Fruit fly (Drosophila melanogaster) whole organism, embryonic: ENCODE measurements around the gene CG17283.

Experiments
- BtbVII ChIP-seq: fragments of 200-800 bp; sonication (Bioruptor generic); optimal IDR thresholded peaks from 3 replicates; lab custom pipeline; 2017; ENCODE audit warnings: missing biosample characterization, mild to moderate bottlenecking, missing genetic modification characterization
- CG10274 ChIP-seq: fragments of 200-800 bp; sonication (Bioruptor generic); optimal IDR thresholded peaks from 3 replicates; lab custom pipeline; 2017; ENCODE audit warnings: missing biosample characterization, mild to moderate bottlenecking, missing genetic modification characterization
- CG10565 ChIP-seq: fragments of 200-800 bp; sonication (Bioruptor generic); optimal IDR thresholded peaks from 3 replicates; lab custom pipeline; 2016; ENCODE audit warnings: missing biosample characterization, mild to moderate bottlenecking, missing genetic modification characterization
- CG12769 ChIP-seq: fragments of 200-800 bp; sonication (Bioruptor generic); optimal IDR thresholded peaks from 2 replicates; lab custom pipeline; 2019; ENCODE audit warnings: missing biosample characterization, mild to moderate bottlenecking, missing genetic modification characterization, moderate library complexity
- CG14667 ChIP-seq: fragments of 200-800 bp; sonication (Bioruptor generic); IDR thresholded peaks from 2 replicates; pipeline ENCODE4 v1.3.6; 2022; ENCODE audit warnings: missing biosample characterization, missing genetic modification characterization
- CG15514 ChIP-seq: fragments of 200-800 bp; sonication (Bioruptor generic); optimal IDR thresholded peaks from 3 replicates; lab custom pipeline; 2017; ENCODE audit warnings: missing biosample characterization, missing genetic modification characterization, mild to moderate bottlenecking, moderate library complexity, missing genetic modification reagents
- CG16815 ChIP-seq: fragments of 200-800 bp; sonication (Bioruptor generic); optimal IDR thresholded peaks from 3 replicates; lab custom pipeline; 2017; ENCODE audit warnings: missing biosample characterization, mild to moderate bottlenecking, missing genetic modification characterization
- CG18476 ChIP-seq: fragments of 200-800 bp; sonication (Bioruptor generic); optimal IDR thresholded peaks from 2 replicates; lab custom pipeline; 2016; ENCODE audit warnings: missing biosample characterization, mild to moderate bottlenecking, missing genetic modification characterization
- CG2875 ChIP-seq: fragments of 200-800 bp; sonication (Bioruptor generic); optimal IDR thresholded peaks from 2 replicates; lab custom pipeline; 2017; ENCODE audit warnings: missing biosample characterization, mild to moderate bottlenecking, missing genetic modification characterization, missing genetic modification reagents
- CG30403 ChIP-seq: fragments of 200-800 bp; sonication (Bioruptor generic); optimal IDR thresholded peaks from 3 replicates; lab custom pipeline; 2016; ENCODE audit warnings: missing biosample characterization, missing genetic modification characterization
- CG31388 ChIP-seq: fragments of 200-800 bp; sonication (Bioruptor generic); optimal IDR thresholded peaks from 2 replicates; lab custom pipeline; 2016; ENCODE audit warnings: missing biosample characterization, missing genetic modification characterization
- CG31441 ChIP-seq: fragments of 200-800 bp; sonication (Bioruptor generic); IDR thresholded peaks from 2 replicates; pipeline ENCODE4 v1.3.6; 2022; ENCODE audit warnings: missing biosample characterization, missing genetic modification characterization
- CG5953 ChIP-seq: fragments of 200-800 bp; sonication (Bioruptor generic); IDR thresholded peaks from 2 replicates; pipeline ENCODE4 v1.3.6; 2022; ENCODE audit warnings: missing biosample characterization, missing genetic modification characterization
- CG7963 ChIP-seq: fragments of 200-800 bp; sonication (Bioruptor generic); IDR thresholded peaks from 3 replicates; pipeline ENCODE4 v1.3.6; 2022; ENCODE audit warnings: missing biosample characterization, missing genetic modification characterization; ENCODE audit not compliant: partially characterized antibody
- CG8290 ChIP-seq, 3 experiments: fragments of 200-800 bp; sonication (Bioruptor generic); optimal IDR thresholded peaks; 2 replicates each; lab custom pipeline; 2016 to 2019; ENCODE audit warnings: missing biosample characterization in 3 of 3, missing genetic modification characterization in 3 of 3, mild to moderate bottlenecking in 2 of 3, moderate library complexity in 1 of 3
- E2f2 ChIP-seq: fragments of 200-800 bp; sonication (Bioruptor generic); IDR thresholded peaks from 2 replicates; pipeline ENCODE4 v1.3.6; 2022; ENCODE audit warnings: missing biosample characterization, missing genetic modification characterization
- Eip74EF ChIP-seq, 2 experiments: fragments of 200-800 bp in 1 of 2; fragments of >200 bp in 1 of 2; sonication (Bioruptor generic) in 1 of 2; optimal IDR thresholded peaks; 2 replicates each; lab custom pipeline; 2017 to 2019; ENCODE audit warnings: missing biosample characterization in 2 of 2, missing genetic modification characterization in 2 of 2, mild to moderate bottlenecking in 1 of 2, moderate library complexity in 1 of 2
- Ets65A ChIP-seq: fragments of 200-800 bp; sonication (Bioruptor generic); peaks from one replicate; lab custom pipeline; 2016; ENCODE audit warnings: missing biosample characterization, missing genetic modification characterization
- Fer3 ChIP-seq: fragments of 200-800 bp; sonication (Bioruptor generic); optimal IDR thresholded peaks from 2 replicates; lab custom pipeline; 2018; ENCODE audit warnings: missing biosample characterization, mild to moderate bottlenecking, missing genetic modification characterization, moderate library complexity
- HHEX ChIP-seq: fragments of 200-800 bp; sonication (Bioruptor generic); optimal IDR thresholded peaks from 3 replicates; lab custom pipeline; 2017; ENCODE audit warnings: missing biosample characterization, mild to moderate bottlenecking, missing genetic modification characterization, missing genetic modification reagents
- Kr ChIP-seq: fragments of 200-800 bp; sonication (Bioruptor generic); optimal IDR thresholded peaks from 2 replicates; lab custom pipeline; 2017; ENCODE audit warnings: missing biosample characterization, mild to moderate bottlenecking, missing genetic modification characterization
- Nf-YC ChIP-seq: fragments of 200-800 bp; optimal IDR thresholded peaks from 3 replicates; lab custom pipeline; 2019; ENCODE audit warnings: missing biosample characterization, mild to moderate bottlenecking, missing genetic modification characterization, moderate library complexity
- Oaz ChIP-seq: fragments of 200-800 bp; sonication (Bioruptor generic); IDR thresholded peaks from 2 replicates; pipeline ENCODE4 v1.3.6; 2022; ENCODE audit warnings: missing biosample characterization, missing genetic modification characterization
- Side ChIP-seq: fragments of 200-800 bp; sonication (Bioruptor generic); optimal IDR thresholded peaks from 2 replicates; lab custom pipeline; 2016; ENCODE audit warnings: missing biosample characterization, missing genetic modification characterization
- Sox102F ChIP-seq: fragments of 200-800 bp; sonication (Bioruptor generic); optimal IDR thresholded peaks from 2 replicates; lab custom pipeline; 2018; ENCODE audit warnings: missing biosample characterization, mild to moderate bottlenecking, missing genetic modification characterization, moderate library complexity
- Xbp1 ChIP-seq: fragments of 200-800 bp; sonication (Bioruptor generic); optimal IDR thresholded peaks from 3 replicates; lab custom pipeline; 2016; ENCODE audit warnings: missing biosample characterization, mild to moderate bottlenecking, missing genetic modification characterization
- ara ChIP-seq: fragments of 200-800 bp; sonication (Bioruptor generic); IDR thresholded peaks from 2 replicates; pipeline ENCODE4 v1.3.6; 2022; ENCODE audit warnings: missing biosample characterization, missing genetic modification characterization
- chn ChIP-seq: fragments of 200-800 bp; sonication (Bioruptor generic); optimal IDR thresholded peaks from 2 replicates; lab custom pipeline; 2016; ENCODE audit warnings: missing biosample characterization, missing genetic modification characterization
- corto ChIP-seq: fragments of 200-800 bp; sonication (Bioruptor generic); optimal IDR thresholded peaks from 2 replicates; lab custom pipeline; 2016; ENCODE audit warnings: missing biosample characterization, mild to moderate bottlenecking, missing genetic modification characterization, moderate library complexity
- dmrt99B ChIP-seq: fragments of 200-800 bp; sonication (Bioruptor generic); optimal IDR thresholded peaks from 2 replicates; lab custom pipeline; 2018; ENCODE audit warnings: missing biosample characterization, mild to moderate bottlenecking, missing genetic modification characterization, moderate library complexity
- gce ChIP-seq: fragments of 200-800 bp; sonication (Bioruptor generic); IDR thresholded peaks from 3 replicates; pipeline ENCODE4 v1.3.6; 2022; ENCODE audit warnings: missing biosample characterization, missing genetic modification characterization
- mld ChIP-seq: fragments of 200-800 bp; sonication (Bioruptor generic); IDR thresholded peaks from 3 replicates; pipeline ENCODE4 v1.3.6; 2022; ENCODE audit warnings: missing biosample characterization, missing genetic modification characterization; ENCODE audit not compliant: partially characterized antibody
- pan ChIP-seq, 4 experiments: fragments of >200 bp in 3 of 4; fragments of 200-800 bp in 1 of 4; sonication (Bioruptor generic) in 1 of 4; optimal IDR thresholded peaks in 3 of 4; IDR thresholded peaks in 1 of 4; 2 replicates each; pipeline versions ENCODE4 v1.3.6 to Lab custom; 2017 to 2022; ENCODE audit warnings: missing biosample characterization in 2 of 4, missing genetic modification characterization in 2 of 4, mixed read lengths in 1 of 4
- salm ChIP-seq: fragments of 200-800 bp; sonication (Bioruptor generic); optimal IDR thresholded peaks from 2 replicates; lab custom pipeline; 2018; ENCODE audit warnings: missing biosample characterization, mild to moderate bottlenecking, missing genetic modification characterization
- sens ChIP-seq: fragments of 200-800 bp; sonication (Bioruptor generic); peaks from one replicate; lab custom pipeline; 2016; ENCODE audit warnings: missing biosample characterization, missing genetic modification characterization
- sr ChIP-seq: fragments of 200-800 bp; sonication (Bioruptor generic); IDR thresholded peaks from 3 replicates; pipeline ENCODE4 v1.3.6; 2022; ENCODE audit warnings: missing biosample characterization, missing genetic modification characterization

The CG17283 gene

DNA sequence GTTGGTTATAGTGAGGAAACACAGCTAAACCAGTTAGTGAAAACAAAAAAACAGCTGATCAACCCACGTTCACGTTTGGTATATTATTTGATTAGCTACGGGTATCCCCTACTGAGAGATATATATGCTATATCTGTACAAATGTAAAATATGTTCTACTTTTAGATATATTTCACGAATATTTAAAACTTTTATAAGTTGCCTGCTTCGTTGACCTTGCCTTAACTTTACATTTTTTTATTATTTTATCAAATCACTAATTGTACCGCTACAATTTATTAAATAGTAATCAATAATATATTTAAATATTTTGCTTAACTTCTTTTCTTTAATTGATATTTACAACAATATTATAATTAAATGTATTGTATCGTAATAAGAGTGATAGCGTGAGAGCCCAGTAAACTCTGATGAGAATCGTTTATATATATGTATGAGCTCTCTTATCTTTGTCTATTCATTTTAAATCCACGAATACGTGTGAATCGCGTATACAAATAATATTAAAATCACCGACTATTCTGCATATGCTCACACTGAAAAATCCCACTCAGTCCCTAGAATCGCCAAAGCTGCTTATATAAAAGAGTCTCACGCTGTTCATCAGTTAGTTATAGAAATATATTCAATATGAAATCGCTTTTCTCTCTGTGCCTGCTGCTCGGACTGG, 4.9 kb downstream of the CG17283 start, which contains the start of gene CG42821 (continued):
- TF ChIP-seq Fer3 (tag; lab: Kevin White, UChicago) (peak; percentile 32), sens (peak; percentile 22), Eip74EF (GFP tag; optimal IDR thresholded peaks at IDR 0.05; lab: Kevin White, UChicago) (no peak), sr (GFP tag; lab: Robert Waterston, UW) (no peak), chn (GFP tag; lab: Kevin White, UChicago) (no peak), CG15514 (GFP tag; lab: Kevin White, UChicago) (no peak), dmrt99B (tag; lab: Kevin White, UChicago) (no peak), Ets65A (no peak), CG10274 (GFP tag; lab: Kevin White, UChicago) (peak; percentile 78), BtbVII (no peak), CG10565 (GFP tag; lab: Kevin White, UChicago) (no peak)

- TF ChIP-seq gce (GFP tag; lab: Robert Waterston, UW) (no peak), salm (no peak), corto (GFP tag; lab: Kevin White, UChicago) (no peak), CG16815 (no peak), Oaz (GFP tag; lab: Robert Waterston, UW) (no peak), CG30403 (GFP tag; lab: Kevin White, UChicago) (no peak), CG31441 (GFP tag; lab: Robert Waterston, UW) (no peak), Side (GFP tag; lab: Kevin White, UChicago) (no peak), pan (optimal IDR thresholded peaks at IDR 0.05; lab: Kevin White, UChicago) (no peak), pan (GFP tag; optimal IDR thresholded peaks at IDR 0.05 in 1 of 2, IDR thresholded peaks at IDR 0.05 in 1 of 2) (no peak), Kr (GFP tag; lab: Kevin White, UChicago) (no peak), ara (no peak), CG12769 (tag; lab: Kevin White, UChicago) (no peak), CG8290 (GFP tag; optimal IDR thresholded peaks at IDR 0.05; lab: Kevin White, UChicago) (no peak), CG8290 (tag; optimal IDR thresholded peaks at IDR 0.05; lab: Kevin White, UChicago) (no peak), CG31388 (GFP tag; lab: Kevin White, UChicago) (no peak), HHEX (no peak), Nf-YC (tag; lab: Kevin White, UChicago) (no peak), CG14667 (GFP tag; lab: Robert Waterston, UW) (no peak), E2f2 (no peak), CG10565 (GFP tag; lab: Kevin White, UChicago) (no peak), CG5953 (GFP tag; lab: Robert Waterston, UW) (no peak)
Measured at dm6 chr3R:17413601-17414000, 5.9 kb downstream of the CG17283 start, which contains the start of gene CG42822. TSS of gene CG42822 (plus strand) at chr3R:17413901.

dm6 chr3R:17415439-17415838, 7.8 kb downstream of the CG17283 start, which contains the start of gene CG5866:
TSS of gene CG5866 (plus strand) at chr3R:17415739.
- TF ChIP-seq Xbp1 (GFP tag; lab: Kevin White, UChicago), result no peak
- TF ChIP-seq, all 482 proteins: peak for 0

dm6 chr3R:17417167-17417566, 9.5 kb downstream of the CG17283 start, which contains the start of gene CG33333:
TSS of gene CG33333 (plus strand) at chr3R:17417467.
- TF ChIP-seq CG7963 (GFP tag; lab: Robert Waterston, UW), result no peak
- no peak for TF ChIP-seq CG2875 (GFP tag; lab: Kevin White, UChicago)
- TF ChIP-seq Sox102F (GFP tag; lab: Kevin White, UChicago), result no peak
- TF ChIP-seq CG18476 (GFP tag; lab: Kevin White, UChicago), result no peak
- no peak for TF ChIP-seq mld (GFP tag; lab: Robert Waterston, UW)
